Fruit fly (Drosophila melanogaster) whole organism, embryonic: Measurements from ENCODE around the gene Cpr30F.

Experiments
- Blimp-1 ChIP-seq: fragments of 200-800 bp; sonication (Bioruptor generic); optimal IDR thresholded peaks from 3 replicates; lab custom pipeline; 2018; ENCODE audit warnings: missing biosample characterization, missing genetic modification characterization, mild to moderate bottlenecking, moderate library complexity, missing genetic modification reagents
- CG10321 ChIP-seq: fragments of 200-800 bp; sonication (Bioruptor generic); IDR thresholded peaks from 2 replicates; pipeline ENCODE4 v1.3.6; 2022; ENCODE audit warnings: missing biosample characterization, missing genetic modification characterization
- CG10366 ChIP-seq: fragments of 200-800 bp; sonication (Bioruptor generic); IDR thresholded peaks from 2 replicates; pipeline ENCODE4 v1.3.6; 2022; ENCODE audit warnings: missing biosample characterization, missing genetic modification characterization
- CG10959 ChIP-seq: fragments of 200-800 bp; sonication (Bioruptor generic); IDR thresholded peaks from 2 replicates; pipeline ENCODE4 v1.3.6; 2022; ENCODE audit warnings: missing biosample characterization, missing genetic modification characterization
- CG12236 ChIP-seq: fragments of 200-800 bp; sonication (Bioruptor generic); optimal IDR thresholded peaks from 2 replicates; lab custom pipeline; 2016; ENCODE audit warnings: missing biosample characterization, missing genetic modification characterization
- CG13424 ChIP-seq: fragments of 200-800 bp; sonication (Bioruptor generic); optimal IDR thresholded peaks from 2 replicates; lab custom pipeline; 2019; ENCODE audit warnings: missing biosample characterization, mild to moderate bottlenecking, missing genetic modification characterization, moderate library complexity
- CG16863 ChIP-seq: fragments of 200-800 bp; sonication (Bioruptor generic); optimal IDR thresholded peaks from 3 replicates; lab custom pipeline; 2016; ENCODE audit warnings: missing biosample characterization, missing genetic modification characterization
- CG17359 ChIP-seq: fragments of 200-800 bp; sonication (Bioruptor generic); optimal IDR thresholded peaks from 3 replicates; lab custom pipeline; 2018; ENCODE audit warnings: missing biosample characterization, mild to moderate bottlenecking, missing genetic modification characterization, moderate library complexity
- CG18011 ChIP-seq: fragments of 200-800 bp; sonication (Bioruptor generic); optimal IDR thresholded peaks from 2 replicates; lab custom pipeline; 2017; ENCODE audit warnings: missing biosample characterization, missing genetic modification characterization, mild to moderate bottlenecking, moderate library complexity, missing genotype
- CG2129 ChIP-seq: fragments of 200-800 bp; sonication (Bioruptor generic); IDR thresholded peaks from 2 replicates; pipeline ENCODE4 v1.3.6; 2022; ENCODE audit warnings: missing biosample characterization, missing genetic modification characterization; ENCODE audit not compliant: partially characterized antibody
- CG31441 ChIP-seq: fragments of 200-800 bp; sonication (Bioruptor generic); IDR thresholded peaks from 2 replicates; pipeline ENCODE4 v1.3.6; 2022; ENCODE audit warnings: missing biosample characterization, missing genetic modification characterization
- CG3407 ChIP-seq: fragments of 200-800 bp; sonication (Bioruptor generic); optimal IDR thresholded peaks from 2 replicates; lab custom pipeline; 2018; ENCODE audit warnings: missing biosample characterization, mild to moderate bottlenecking, missing genetic modification characterization
- CG3838 ChIP-seq: fragments of 200-800 bp; sonication (Bioruptor generic); optimal IDR thresholded peaks from 3 replicates; lab custom pipeline; 2016; ENCODE audit warnings: missing biosample characterization, missing genetic modification characterization
- CG4404 ChIP-seq: fragments of 200-800 bp; sonication (Bioruptor generic); IDR thresholded peaks from 2 replicates; pipeline ENCODE4 v1.3.6; 2022; ENCODE audit warnings: missing biosample characterization, missing genetic modification characterization
- CG4820 ChIP-seq: fragments of 200-800 bp; sonication (Bioruptor generic); optimal IDR thresholded peaks from 3 replicates; lab custom pipeline; 2016; ENCODE audit warnings: missing biosample characterization, missing genetic modification characterization
- CG5245 ChIP-seq: fragments of 200-800 bp; sonication (Bioruptor generic); optimal IDR thresholded peaks from 3 replicates; lab custom pipeline; 2016; ENCODE audit warnings: missing biosample characterization, missing genetic modification characterization
- CG6765 ChIP-seq: fragments of 200-800 bp; sonication (Bioruptor generic); optimal IDR thresholded peaks from 3 replicates; lab custom pipeline; 2017; ENCODE audit warnings: missing biosample characterization, mild to moderate bottlenecking, missing genetic modification characterization
- CG7928 ChIP-seq: fragments of 200-800 bp; sonication (Bioruptor generic); optimal IDR thresholded peaks from 2 replicates; lab custom pipeline; 2017; ENCODE audit warnings: missing biosample characterization, mild to moderate bottlenecking, missing genetic modification characterization
- CG8359 ChIP-seq: fragments of 200-800 bp; sonication (Bioruptor generic); optimal IDR thresholded peaks from 2 replicates; lab custom pipeline; 2017; ENCODE audit warnings: missing biosample characterization, mild to moderate bottlenecking, missing genetic modification characterization, borderline replicate concordance
- CG8924 ChIP-seq: fragments of 200-800 bp; optimal IDR thresholded peaks from 3 replicates; lab custom pipeline; 2019; ENCODE audit warnings: missing biosample characterization, mild to moderate bottlenecking, missing genetic modification characterization, moderate library complexity
- CG9817 ChIP-seq: fragments of 200-800 bp; sonication (Bioruptor generic); optimal IDR thresholded peaks from 2 replicates; lab custom pipeline; 2018; ENCODE audit warnings: missing biosample characterization, mild to moderate bottlenecking, missing genetic modification characterization, moderate library complexity
- D19A ChIP-seq: fragments of 200-800 bp; optimal IDR thresholded peaks from 3 replicates; lab custom pipeline; 2019; ENCODE audit warnings: missing biosample characterization, mild to moderate bottlenecking, missing genetic modification characterization, moderate library complexity
- E2f1 ChIP-seq: fragments of 200-800 bp; sonication (Bioruptor generic); IDR thresholded peaks from 2 replicates; pipeline ENCODE4 v1.3.6; 2022; ENCODE audit warnings: missing biosample characterization, missing genetic modification characterization
- HLH54F ChIP-seq: fragments of 200-800 bp; sonication (Bioruptor generic); optimal IDR thresholded peaks from 3 replicates; lab custom pipeline; 2016; ENCODE audit warnings: missing biosample characterization, missing genetic modification characterization
- HLHmδ ChIP-seq: fragments of 200-800 bp; sonication (Bioruptor generic); optimal IDR thresholded peaks from 2 replicates; lab custom pipeline; 2018; ENCODE audit warnings: missing biosample characterization, mild to moderate bottlenecking, missing genetic modification characterization, moderate library complexity
- Hand ChIP-seq: fragments of 200-800 bp; sonication (Bioruptor generic); optimal IDR thresholded peaks from 2 replicates; lab custom pipeline; 2017; ENCODE audit warnings: mild to moderate bottlenecking, missing biosample characterization, missing genetic modification reagents, missing genetic modification characterization
- Jarid2 ChIP-seq: fragments of 200-800 bp; sonication (Bioruptor generic); optimal IDR thresholded peaks from 3 replicates; lab custom pipeline; 2017; ENCODE audit warnings: mild to moderate bottlenecking, missing biosample characterization, missing genetic modification reagents, missing genetic modification characterization
- Opbp ChIP-seq: fragments of 200-800 bp; sonication (Bioruptor generic); IDR thresholded peaks from 3 replicates; pipeline ENCODE4 v1.3.6; 2022; ENCODE audit warnings: missing biosample characterization, missing genetic modification characterization; ENCODE audit not compliant: partially characterized antibody
- Ssrp ChIP-seq: fragments of 200-800 bp; sonication (Bioruptor generic); optimal IDR thresholded peaks from 2 replicates; lab custom pipeline; 2018; ENCODE audit warnings: missing biosample characterization, mild to moderate bottlenecking, missing genetic modification characterization, moderate library complexity
- ac ChIP-seq: fragments of 200-800 bp; sonication (Bioruptor generic); optimal IDR thresholded peaks from 3 replicates; lab custom pipeline; 2017; ENCODE audit warnings: missing biosample characterization, mild to moderate bottlenecking, missing genetic modification characterization
- bowl ChIP-seq: fragments of 200-800 bp; sonication (Bioruptor generic); IDR thresholded peaks from 2 replicates; pipeline ENCODE4 v1.3.6; 2022; ENCODE audit warnings: missing biosample characterization, missing genetic modification characterization
- bsh ChIP-seq, 2 experiments: fragments of 200-800 bp; sonication (Bioruptor generic); optimal IDR thresholded peaks; 2 replicates each; lab custom pipeline; 2017 to 2018; ENCODE audit warnings: mild to moderate bottlenecking in 2 of 2, missing biosample characterization in 2 of 2, missing genetic modification characterization in 2 of 2, moderate library complexity in 1 of 2
- ci ChIP-seq: fragments of 200-800 bp; sonication (Bioruptor generic); IDR thresholded peaks from 3 replicates; pipeline ENCODE4 v1.3.6; 2022; ENCODE audit warnings: missing biosample characterization, missing genetic modification characterization
- danr ChIP-seq: fragments of 200-800 bp; sonication (Bioruptor generic); IDR thresholded peaks from 2 replicates; pipeline ENCODE4 v1.3.6; 2022; ENCODE audit warnings: missing biosample characterization, missing genetic modification characterization
- dmrt11E ChIP-seq: fragments of 200-800 bp; sonication (Bioruptor generic); optimal IDR thresholded peaks from 3 replicates; lab custom pipeline; 2018; ENCODE audit warnings: missing biosample characterization, mild to moderate bottlenecking, missing genetic modification characterization, moderate library complexity
- ftz-f1 ChIP-seq: fragments of 200-800 bp; sonication (Bioruptor generic); optimal IDR thresholded peaks from 2 replicates; lab custom pipeline; 2016; ENCODE audit warnings: missing biosample characterization, missing genetic modification characterization
- fu2 ChIP-seq: fragments of 200-800 bp; sonication (Bioruptor generic); optimal IDR thresholded peaks from 2 replicates; lab custom pipeline; 2016; ENCODE audit warnings: missing biosample characterization, missing genetic modification characterization
- org-1 ChIP-seq: fragments of 200-800 bp; sonication (Bioruptor generic); optimal IDR thresholded peaks from 2 replicates; lab custom pipeline; 2017; ENCODE audit warnings: missing biosample characterization, missing genetic modification characterization
- p53 ChIP-seq: fragments of 200-800 bp; sonication (Bioruptor generic); optimal IDR thresholded peaks from 2 replicates; lab custom pipeline; 2016; ENCODE audit warnings: missing biosample characterization, missing genetic modification characterization
- peb ChIP-seq: fragments of 200-800 bp; sonication (Bioruptor generic); IDR thresholded peaks from 2 replicates; pipeline ENCODE4 v1.3.6; 2022; ENCODE audit warnings: missing biosample characterization, missing genetic modification characterization
- phol ChIP-seq: fragments of 200-800 bp; sonication (Bioruptor generic); optimal IDR thresholded peaks from 3 replicates; lab custom pipeline; 2018; ENCODE audit warnings: missing biosample characterization, mild to moderate bottlenecking, missing genetic modification characterization, moderate library complexity
- psq ChIP-seq: fragments of 200-800 bp; sonication (Bioruptor generic); optimal IDR thresholded peaks from 2 replicates; lab custom pipeline; 2017; ENCODE audit warnings: missing biosample characterization, missing genetic modification characterization
- repo ChIP-seq: fragments of 200-800 bp; sonication (Bioruptor generic); optimal IDR thresholded peaks from 2 replicates; lab custom pipeline; 2016; ENCODE audit warnings: missing biosample characterization, missing genetic modification characterization
- sqz ChIP-seq: fragments of 200-800 bp; sonication (Bioruptor generic); optimal IDR thresholded peaks from 3 replicates; lab custom pipeline; 2018; ENCODE audit warnings: missing biosample characterization, mild to moderate bottlenecking, missing genetic modification characterization
- vnd ChIP-seq: fragments of 200-800 bp; sonication (Bioruptor generic); IDR thresholded peaks from 3 replicates; pipeline ENCODE4 v1.3.6; 2022; ENCODE audit warnings: missing biosample characterization, missing genetic modification characterization; ENCODE audit not compliant: partially characterized antibody
- vvl ChIP-seq: fragments of 200-800 bp; sonication (Bioruptor generic); IDR thresholded peaks from 2 replicates; pipeline ENCODE4 v1.3.6; 2022; ENCODE audit warnings: missing biosample characterization, missing genetic modification characterization
- wek ChIP-seq: fragments of 200-800 bp; sonication (Bioruptor generic); optimal IDR thresholded peaks from 3 replicates; lab custom pipeline; 2018; ENCODE audit warnings: missing biosample characterization, mild to moderate bottlenecking, missing genetic modification characterization, moderate library complexity
- wor ChIP-seq: fragments of 200-800 bp; sonication (Bioruptor generic); IDR thresholded peaks from 2 replicates; pipeline ENCODE4 v1.3.6; 2022; ENCODE audit warnings: missing biosample characterization, missing genetic modification characterization

The Cpr30F gene

DNA sequence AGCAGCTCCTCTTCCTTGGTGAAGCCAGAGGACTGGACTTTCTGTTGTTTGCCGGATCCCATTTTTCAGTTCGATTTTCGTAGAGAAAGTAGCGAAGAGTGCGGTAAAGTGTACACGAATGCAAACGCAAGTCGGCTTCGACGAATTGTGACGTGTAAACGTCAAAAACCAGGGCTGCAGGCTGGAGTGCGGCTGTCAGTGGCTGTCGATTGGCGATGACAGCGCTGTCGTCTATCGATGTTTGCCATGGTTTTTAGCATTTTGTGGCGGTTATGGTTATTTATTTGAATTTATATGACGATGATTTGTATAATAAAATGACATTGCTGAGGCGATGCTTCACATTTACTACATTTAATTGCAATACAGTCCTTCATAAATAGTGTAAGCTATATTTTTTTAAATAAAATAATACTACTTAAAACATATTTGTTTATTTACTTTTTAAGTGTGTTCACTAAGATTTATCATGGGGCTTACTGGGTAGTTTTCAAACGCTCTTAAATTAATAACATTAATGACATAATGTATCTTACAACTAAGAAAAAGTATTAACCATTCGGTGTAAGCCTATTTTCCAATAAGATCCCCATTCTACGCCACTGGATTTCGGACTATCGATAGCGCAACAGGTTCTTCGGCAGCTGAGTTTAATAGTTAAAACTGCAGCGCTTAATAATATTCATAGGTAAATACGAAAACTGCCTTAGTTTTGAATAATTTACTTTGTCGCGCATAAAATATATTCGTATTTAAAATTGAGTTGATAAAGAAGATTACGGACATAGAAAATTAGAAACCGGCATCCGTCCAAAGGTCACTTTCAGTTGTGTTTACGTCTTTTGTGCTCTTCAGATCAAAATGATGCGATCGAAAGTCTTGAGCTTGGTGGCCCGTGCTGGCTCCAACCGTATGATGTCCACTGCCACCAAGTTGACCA is 14.7 kb downstream of the Cpr30F start, which contains the start of the genes CG5885 and CG4598 (continued):
- no peak for TF ChIP-seq fu2 (GFP tag; lab: Kevin White, UChicago)
- peak; percentile 70 for TF ChIP-seq Ssrp (tag; lab: Kevin White, UChicago)
- peak; percentile 89 for TF ChIP-seq Opbp (GFP tag; lab: Robert Waterston, UW)
- peak; percentile 98 for TF ChIP-seq CG7928 (GFP tag; lab: Kevin White, UChicago)
- no peak for TF ChIP-seq p53
- TF ChIP-seq psq (GFP tag; lab: Kevin White, UChicago) = peak; percentile 42
- no peak for TF ChIP-seq CG5245
- no peak for TF ChIP-seq CG8359 (GFP tag; lab: Kevin White, UChicago)
- peak; percentile 78 for TF ChIP-seq CG13424 (tag; lab: Kevin White, UChicago)
- TF ChIP-seq org-1 (GFP tag; lab: Kevin White, UChicago) = no peak
- TF ChIP-seq CG17359 (tag; lab: Kevin White, UChicago) = peak; percentile 49
- TF ChIP-seq CG18011 (GFP tag; lab: Kevin White, UChicago) = peak; percentile 11
- no peak for TF ChIP-seq HLHmδ
- TF ChIP-seq sqz (GFP tag; lab: Kevin White, UChicago) = no peak
- no peak for TF ChIP-seq repo (GFP tag; lab: Kevin White, UChicago)
- peak; percentile 52 for TF ChIP-seq CG10959 (GFP tag; lab: Robert Waterston, UW)
- peak; percentile 45 for TF ChIP-seq dmrt11E (tag; lab: Kevin White, UChicago)
- TF ChIP-seq ac = no peak
- peak; percentile 41 for TF ChIP-seq HLH54F
- peak; percentile 66 to 74 for TF ChIP-seq bsh (GFP tag; optimal IDR thresholded peaks at IDR 0.05; lab: Kevin White, UChicago)
- TF ChIP-seq CG3838 = peak; percentile 57
- peak; percentile 54 for TF ChIP-seq CG3407 (GFP tag; lab: Kevin White, UChicago)
- peak; percentile 81 for TF ChIP-seq vvl (GFP tag; lab: Robert Waterston, UW)
- TF ChIP-seq wek (GFP tag; lab: Kevin White, UChicago) = no peak
- no peak for TF ChIP-seq CG4404 (GFP tag; lab: Robert Waterston, UW)
- no peak for TF ChIP-seq peb (GFP tag; lab: Robert Waterston, UW)
- TF ChIP-seq CG10321 (GFP tag; lab: Robert Waterston, UW) = no peak
- peak; percentile 71 for TF ChIP-seq CG8924 (tag; lab: Kevin White, UChicago)
- TF ChIP-seq CG4820 = peak; percentile 84
- TF ChIP-seq E2f1 = peak; percentile 59
- no peak for TF ChIP-seq danr (GFP tag; lab: Robert Waterston, UW)
- peak; percentile 64 for TF ChIP-seq CG31441 (GFP tag; lab: Robert Waterston, UW)
- no peak for TF ChIP-seq bowl (GFP tag; lab: Robert Waterston, UW)
- TF ChIP-seq CG12236 (GFP tag; lab: Kevin White, UChicago) = no peak
- peak; percentile 34 for TF ChIP-seq CG9817 (tag; lab: Kevin White, UChicago)
- TF ChIP-seq CG2129 = 0 out of 2 replicates have a peak, but pooled peaks have one; percentile 37
- TF ChIP-seq vnd (GFP tag; lab: Robert Waterston, UW) = peak; percentile 72
- TF ChIP-seq Blimp-1 = peak; percentile 46
- peak; percentile 36 for TF ChIP-seq CG6765 (GFP tag; lab: Kevin White, UChicago)
- TF ChIP-seq CG16863 (GFP tag; lab: Kevin White, UChicago) = peak; percentile 27
- TF ChIP-seq ftz-f1 (GFP tag; lab: Kevin White, UChicago) = no peak
- 0 out of 2 replicates have a peak, but pooled peaks have one; percentile 19 for TF ChIP-seq wor (GFP tag; lab: Robert Waterston, UW)
- TF ChIP-seq D19A (tag; lab: Kevin White, UChicago) = peak; percentile 99
- TF ChIP-seq phol (tag; lab: Kevin White, UChicago) = peak; percentile 69
- TF ChIP-seq Jarid2 = no peak
- no peak for TF ChIP-seq Hand (GFP tag; lab: Kevin White, UChicago)
- TF ChIP-seq CG10366 = peak; percentile 70
- TF ChIP-seq ci (GFP tag; lab: Robert Waterston, UW) = peak; percentile 85
